Fruit fly (Drosophila melanogaster): ENCODE data around the gene CG14312.

Gene CG14312

dm6 chr3R:18244171-18245043 lies 38.9 kb downstream of the CG14312 start (continued):
- TF ChIP-seq YL-1 (GFP tag; optimal IDR thresholded peaks at IDR 0.05) (peak; percentile 3), CG10147 (GFP tag; optimal IDR thresholded peaks at IDR 0.05) (no peak), kay (GFP tag; optimal IDR thresholded peaks at IDR 0.05) (peak; percentile 55), nau (GFP tag; optimal IDR thresholded peaks at IDR 0.05) (peak; percentile 28), chinmo (GFP tag; IDR thresholded peaks at IDR 0.05; ENCODE audit: partially characterized antibody) (peak; percentile 87), Asciz (GFP tag; optimal IDR thresholded peaks at IDR 0.05) (no peak), Dfd (GFP tag; optimal IDR thresholded peaks at IDR 0.05) (no peak), ab (GFP tag; optimal IDR thresholded peaks at IDR 0.05) (no peak), Sox100B (GFP tag; optimal IDR thresholded peaks at IDR 0.05) (no peak), zen2 (GFP tag; IDR thresholded peaks at IDR 0.05; ENCODE audit: partially characterized antibody) (no peak), Oli (tag; optimal IDR thresholded peaks at IDR 0.05) (peak; percentile 38), CG17568 (GFP tag; optimal IDR thresholded peaks at IDR 0.05) (no peak), Sin3A (optimal IDR thresholded peaks at IDR 0.05) (no peak), CG6175 (GFP tag; IDR thresholded peaks at IDR 0.05) (peak; percentile 95), CG4404 (GFP tag; IDR thresholded peaks at IDR 0.05) (no peak), pita (GFP tag; optimal IDR thresholded peaks at IDR 0.05) (no peak), CG1233 (GFP tag; optimal IDR thresholded peaks at IDR 0.05) (no peak), Hr39 (optimal IDR thresholded peaks at IDR 0.05) (no peak), CG16863 (GFP tag; optimal IDR thresholded peaks at IDR 0.05) (no peak), gt (GFP tag; IDR thresholded peaks at IDR 0.05) (no peak), Xrp1 (GFP tag; IDR thresholded peaks at IDR 0.05) (peak; percentile 5; the same call in 1 of the 2 replicates), CG8944 (GFP tag; optimal IDR thresholded peaks at IDR 0.05) (no peak), sc (optimal IDR thresholded peaks at IDR 0.05) (no peak), sc (GFP tag; optimal IDR thresholded peaks at IDR 0.05) (no peak), Aef1 (GFP tag; IDR thresholded peaks at IDR 0.05) (no peak), CoRest (tag; optimal IDR thresholded peaks at IDR 0.05) (no peak), CG6654 (GFP tag; optimal IDR thresholded peaks at IDR 0.05) (no peak), CG5245 (GFP tag; optimal IDR thresholded peaks at IDR 0.05) (no peak), CG15269 (tag; optimal IDR thresholded peaks at IDR 0.05) (peak; percentile 29), CG32767 (GFP tag; IDR thresholded peaks at IDR 0.05) (peak; percentile 85), slp2 (GFP tag; optimal IDR thresholded peaks at IDR 0.05) (no peak), CG12236 (GFP tag; optimal IDR thresholded peaks at IDR 0.05) (no peak), rib (GFP tag; IDR thresholded peaks at IDR 0.05) (peak; percentile 89; the same call in 1 of the 2 replicates), CTCF (GFP tag; optimal IDR thresholded peaks at IDR 0.05) (no peak), CG6791 (GFP tag; IDR thresholded peaks at IDR 0.05; ENCODE audit: partially characterized antibody) (no peak), CG3281 (GFP tag; optimal IDR thresholded peaks at IDR 0.05) (no peak), cad (GFP tag; optimal IDR thresholded peaks at IDR 0.05) (no peak), CG17328 (GFP tag; IDR thresholded peaks at IDR 0.05) (no peak), CG15601 (tag; optimal IDR thresholded peaks at IDR 0.05) (no peak), Ravus (GFP tag; IDR thresholded peaks at IDR 0.05) (no peak), exex (tag; optimal IDR thresholded peaks at IDR 0.05) (peak; percentile 28), vfl (GFP tag; optimal IDR thresholded peaks at IDR 0.05) (no peak), CG4360 (GFP tag; IDR thresholded peaks at IDR 0.05) (peak; percentile 25; the same call in 1 of the 2 replicates), Abd-B (GFP tag; optimal IDR thresholded peaks at IDR 0.05) (no peak), CG3407 (GFP tag; optimal IDR thresholded peaks at IDR 0.05) (no peak), fd3F (GFP tag; optimal IDR thresholded peaks at IDR 0.05) (no peak), CG7963 (GFP tag; IDR thresholded peaks at IDR 0.05; ENCODE audit: partially characterized antibody) (no peak), fd64A (GFP tag; optimal IDR thresholded peaks at IDR 0.05) (no peak), fu2 (GFP tag; optimal IDR thresholded peaks at IDR 0.05) (no peak), CG15696 (tag; optimal IDR thresholded peaks at IDR 0.05) (no peak), GATAe (GFP tag; conservative IDR thresholded peaks at IDR 0.05) (no peak)
